Worm (Caenorhabditis elegans): ENCODE results near the gene T19C3.5.

T19C3.5 gene

DNA sequence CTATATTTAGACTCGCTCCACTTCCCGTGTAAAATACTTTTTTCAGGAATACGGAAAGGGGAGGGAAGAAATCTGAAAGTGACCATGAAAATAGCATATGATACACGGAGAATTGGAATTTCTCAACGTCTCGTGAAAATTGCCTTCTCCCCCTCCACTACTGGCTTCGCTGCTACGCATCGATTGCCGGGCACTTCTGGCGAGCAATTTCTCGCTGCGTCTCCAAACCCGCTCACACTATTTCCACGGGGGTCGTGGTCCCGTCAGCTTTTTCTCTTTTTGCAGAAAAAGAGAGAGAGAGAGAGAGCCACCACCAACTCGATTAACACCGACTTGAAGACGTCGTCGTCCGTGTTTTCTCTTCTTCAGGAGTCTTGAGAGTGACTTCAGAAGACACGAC lies 43.3 kb upstream of the T19C3.5 start (continued):
- TF ChIP-seq lin-35 (GFP tag; optimal IDR thresholded peaks at IDR 0.05): peak in 1 of 3 experiments; percentile 34
- peak; percentile 46 for TF ChIP-seq lin-40 (tag; optimal IDR thresholded peaks at IDR 0.05)
- no peak for TF ChIP-seq cebp-1 (GFP tag; IDR thresholded peaks at IDR 0.05)
- TF ChIP-seq cebp-1 (tag; optimal IDR thresholded peaks at IDR 0.05): peak; percentile 43

DNA sequence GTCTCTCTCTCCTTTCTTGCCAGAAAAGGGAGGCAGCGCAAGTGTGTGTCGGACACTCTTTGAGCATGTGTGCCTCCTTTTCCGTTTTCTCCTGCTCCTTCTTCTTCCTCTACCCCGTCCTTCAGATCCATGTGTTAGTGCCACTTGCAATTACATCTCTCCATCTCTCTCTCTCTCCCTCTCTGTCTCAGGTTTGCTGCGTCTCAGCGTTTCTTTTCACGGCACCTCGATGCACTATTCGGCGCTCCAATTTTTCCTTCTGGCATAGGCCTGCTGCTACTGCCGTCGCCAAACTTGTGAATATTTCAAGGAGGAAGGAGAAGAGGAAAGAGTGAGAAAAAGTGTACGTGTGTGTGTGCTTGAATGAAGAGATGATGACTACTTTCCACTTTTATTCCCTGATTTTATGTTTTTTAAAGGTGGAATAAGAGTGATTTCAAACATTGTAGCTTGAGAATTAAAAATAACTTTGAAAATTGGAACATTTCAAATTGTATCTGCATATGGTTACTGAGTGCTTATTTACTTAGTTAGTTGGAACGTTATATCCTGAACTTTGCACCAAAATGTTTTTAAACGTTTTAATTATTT lies 40.7 kb upstream of the T19C3.5 start, which contains the start of gene W02B3.3:
Gene W02B3.3 (minus strand): TSS at position 131 of the 591 bp plus-strand sequence.
- TF ChIP-seq lin-26 (GFP tag; IDR thresholded peaks at IDR 0.05) (no peak), K12H6.12 (tag; optimal IDR thresholded peaks at IDR 0.05) (peak; percentile 59), ceh-27 (GFP tag; optimal IDR thresholded peaks at IDR 0.05) (peak; percentile 66), ztf-6 (GFP tag; IDR thresholded peaks at IDR 0.05) (no peak), pha-4 (tag; optimal IDR thresholded peaks at IDR 0.05) (no peak), mcd-1 (GFP tag; IDR thresholded peaks at IDR 0.05) (peak; percentile 39; the same call in 1 of the 2 replicates), zfh-2 (GFP tag; conservative IDR thresholded peaks at IDR 0.05) (peak; percentile 87), egl-44 (GFP tag; IDR thresholded peaks at IDR 0.05) (peak; percentile 26; the same call in 1 of the 2 replicates), lin-35 (GFP tag; optimal IDR thresholded peaks at IDR 0.05) (peak in 1 of 3 experiments; percentile 45), dox-1 (GFP tag; IDR thresholded peaks at IDR 0.05) (peak; percentile 17; the same call in 1 of the 2 replicates), lin-40 (tag; optimal IDR thresholded peaks at IDR 0.05) (peak; percentile 57), hmg-1.2 (GFP tag; IDR thresholded peaks at IDR 0.05) (peak; percentile 41; the same call in 1 of the 2 replicates), pbrm-1 (GFP tag; IDR thresholded peaks at IDR 0.05) (0 out of 2 replicates have a peak, but pooled peaks have one; percentile 16)

DNA sequence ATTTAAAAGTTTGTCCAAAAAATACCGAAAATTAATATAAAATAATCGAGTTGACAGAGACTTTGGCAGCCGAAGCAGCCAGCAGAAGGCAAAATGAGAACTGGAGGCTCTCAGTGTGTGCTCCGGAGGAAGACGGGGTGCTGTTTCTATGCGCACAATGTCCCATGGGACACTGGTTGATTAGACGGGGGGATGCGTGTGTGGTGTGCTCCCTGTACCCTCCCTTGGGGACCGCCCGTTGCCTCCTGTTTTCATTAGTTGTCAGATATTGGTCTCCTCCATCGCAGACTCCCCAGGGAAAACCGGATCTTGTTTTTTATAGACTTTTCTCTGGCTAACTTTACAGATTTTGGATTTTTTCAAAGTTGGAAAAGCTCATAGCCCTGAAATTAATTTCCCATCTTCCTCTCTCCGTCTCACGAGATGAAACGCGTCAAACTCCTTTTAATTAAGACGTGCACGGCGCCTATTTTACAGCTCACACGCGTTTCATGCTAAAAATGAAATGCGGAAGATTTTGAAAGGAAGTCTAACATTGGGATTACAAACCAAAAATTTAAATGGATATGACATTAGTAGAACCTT lies 37.5 kb upstream of the T19C3.5 start, which contains the start of gene C09F5.3:
Gene C09F5.3 (minus strand): TSS at position 94 of the 585 bp plus-strand sequence.
- TF ChIP-seq lag-1 (GFP tag; IDR thresholded peaks at IDR 0.05): no peak
- no peak for TF ChIP-seq pbrm-1 (GFP tag; IDR thresholded peaks at IDR 0.05)
- TF ChIP-seq tlf-1 (GFP tag; optimal IDR thresholded peaks at IDR 0.05): no peak
- TF ChIP-seq nhr-80 (tag; optimal IDR thresholded peaks at IDR 0.05): no peak
- TF ChIP-seq zfh-2 (GFP tag; conservative IDR thresholded peaks at IDR 0.05): peak; percentile 42; the same call in 1 of the 2 replicates

DNA sequence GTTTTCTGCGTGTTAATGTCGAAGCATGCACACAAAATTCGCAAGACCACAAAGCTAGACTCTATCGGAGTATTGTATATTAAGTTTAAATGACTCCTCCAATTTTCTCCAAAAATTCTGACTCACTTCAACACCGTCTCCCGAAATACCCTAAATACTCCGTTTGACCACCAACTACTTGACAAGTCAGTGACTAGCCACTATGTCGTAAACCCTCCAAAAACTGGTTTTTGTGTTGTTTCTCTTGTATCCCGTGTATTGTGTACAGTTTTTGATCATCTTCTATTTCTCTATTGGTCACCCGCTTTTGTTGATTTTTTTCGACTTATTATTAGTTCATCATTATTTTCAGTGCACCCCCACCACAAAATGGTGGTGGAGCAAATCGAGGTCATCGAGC lies 30.6 kb upstream of the T19C3.5 start, which contains the start of gene C09F5.1:
Gene C09F5.1 (plus strand): TSS at position 353 of the 400 bp plus-strand sequence.
- TF ChIP-seq nfyb-1 (GFP tag; IDR thresholded peaks at IDR 0.05): no peak
- TF ChIP-seq Y79H2A.3 (GFP tag; conservative IDR thresholded peaks at IDR 0.05): no peak
- no peak for TF ChIP-seq ztf-26 (tag; optimal IDR thresholded peaks at IDR 0.05)
- no peak for TF ChIP-seq mxl-1 (tag; optimal IDR thresholded peaks at IDR 0.05)
- no peak for TF ChIP-seq F37B4.10 (GFP tag; IDR thresholded peaks at IDR 0.05)
- TF ChIP-seq bed-2 (GFP tag; IDR thresholded peaks at IDR 0.05): no peak

DNA sequence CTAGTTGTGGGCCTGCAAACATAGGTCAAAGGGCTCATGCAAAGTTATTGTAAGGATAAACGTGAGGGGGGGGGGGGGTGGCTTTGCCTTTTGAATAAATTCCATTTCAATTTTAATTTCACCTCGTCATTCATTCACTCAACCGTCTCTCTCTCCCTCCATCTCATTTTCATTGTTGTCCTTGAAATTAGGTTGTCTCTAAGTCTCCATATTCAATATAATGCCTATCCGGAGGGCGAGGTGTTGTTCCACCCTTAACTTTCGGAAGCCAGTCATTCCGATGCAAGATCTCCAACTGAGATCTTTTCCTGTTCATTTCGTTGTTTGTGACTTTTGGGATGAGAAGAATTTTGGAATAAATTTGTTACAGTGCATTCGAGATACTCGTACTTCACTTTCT lies 29.5 kb upstream of the T19C3.5 start:
- TF ChIP-seq sea-2 (GFP tag; IDR thresholded peaks at IDR 0.05) (no peak), Y56A3A.18 (GFP tag; IDR thresholded peaks at IDR 0.05) (no peak), attf-6 (GFP tag; IDR thresholded peaks at IDR 0.05) (no peak), madf-3 (GFP tag; IDR thresholded peaks at IDR 0.05) (no peak), zfh-2 (GFP tag; conservative IDR thresholded peaks at IDR 0.05) (no peak), zim-3 (tag; optimal IDR thresholded peaks at IDR 0.05) (no peak), ceh-58 (GFP tag; IDR thresholded peaks at IDR 0.05) (no peak), Y95B8A.8 (GFP tag; IDR thresholded peaks at IDR 0.05) (no peak), somi-1 (GFP tag; optimal IDR thresholded peaks at IDR 0.05) (no peak), attf-3 (GFP tag; conservative IDR thresholded peaks at IDR 0.05) (no peak), let-526 (GFP tag; IDR thresholded peaks at IDR 0.05) (no peak)

All from whole organism, young adult.